Worm (Caenorhabditis elegans) whole organism, L4 larva: Measurements from ENCODE around the gene sra-12.

Experiments
- T20F7.1 ChIP-seq: fragments of 200-800 bp; sonication (Bioruptor generic); optimal IDR thresholded peaks from 2 replicates; lab custom pipeline; 2018; ENCODE audit warnings: mild to moderate bottlenecking, missing genetic modification characterization, missing compliant biosample characterization
- ama-1 ChIP-seq: fragments of 150-350 bp; optimal IDR thresholded peaks from 2 replicates; lab custom pipeline; 2014; ENCODE audit warnings: inconsistent platforms, mixed read lengths
- ceh-82 ChIP-seq: sonication (generic microtip); optimal IDR thresholded peaks from 2 replicates; lab custom pipeline; 2017; ENCODE audit warnings: missing biosample characterization, missing genetic modification characterization
- cey-2 ChIP-seq: sonication (generic microtip); optimal IDR thresholded peaks from 3 replicates; lab custom pipeline; 2017; ENCODE audit warnings: missing genetic modification characterization, mild to moderate bottlenecking, missing compliant biosample characterization, antibody characterized with exemption, borderline replicate concordance; ENCODE audit not compliant: insufficient read depth
- dmd-9 ChIP-seq: fragments of 200-800 bp; sonication (Bioruptor generic); IDR thresholded peaks from 2 replicates; pipeline ENCODE4 v1.3.6; 2022; ENCODE audit warnings: missing genetic modification reagents, missing genetic modification characterization, missing compliant biosample characterization
- egl-27 ChIP-seq: sonication (generic microtip); optimal IDR thresholded peaks from 3 replicates; lab custom pipeline; 2017; ENCODE audit warnings: missing biosample characterization, missing genetic modification reagents, missing genetic modification characterization
- egl-43 ChIP-seq: fragments of 200-800 bp; sonication (Bioruptor generic); IDR thresholded peaks from 2 replicates; pipeline ENCODE4 v1.3.6; 2022; ENCODE audit warnings: missing genetic modification reagents, missing genetic modification characterization, missing compliant biosample characterization
- lin-13 ChIP-seq: fragments of 150-350 bp; optimal IDR thresholded peaks from 2 replicates; lab custom pipeline; 2014; ENCODE audit warnings: missing biosample characterization, missing genetic modification reagents, missing genetic modification characterization
- nhr-11 ChIP-seq: fragments of 150-350 bp; optimal IDR thresholded peaks from 2 replicates; lab custom pipeline; 2014; ENCODE audit warnings: missing biosample characterization, missing genetic modification characterization
- nhr-76 ChIP-seq: fragments of 150-350 bp; optimal IDR thresholded peaks from 2 replicates; lab custom pipeline; 2014; ENCODE audit warnings: missing biosample characterization, missing genetic modification characterization
- rbr-2 ChIP-seq: sonication (generic microtip); optimal IDR thresholded peaks from 2 replicates; lab custom pipeline; 2016; ENCODE audit warnings: missing genotype, missing genetic modification characterization, missing compliant biosample characterization
- snpc-4 ChIP-seq: fragments of 150-350 bp; optimal IDR thresholded peaks from 2 replicates; lab custom pipeline; 2014; ENCODE audit warnings: missing biosample characterization, missing genetic modification characterization
- unc-62 ChIP-seq, 3 experiments: fragments of 150-350 bp in 1 of 3; sonication (generic microtip); optimal IDR thresholded peaks in 2 of 3; peaks in 1 of 3; 1 replicate in 1 of 3; 2 replicates in 2 of 3; lab custom pipeline; 2014 to 2017; ENCODE audit warnings: missing biosample characterization in 3 of 3, missing genetic modification characterization in 3 of 3, missing genetic modification reagents in 3 of 3, missing genotype in 1 of 3

ce11 chrII:10953065-10953464 is 48.8 kb upstream of the sra-12 start, which contains the start of gene nos-1:
- TF ChIP-seq T20F7.1 (GFP tag; lab: Kevin White, UChicago) (no peak), snpc-4 (tag; lab: Kevin White, UChicago) (no peak), rbr-2 (no peak), ama-1 (lab: Kevin White, UChicago) (no peak), nhr-11 (tag; lab: Kevin White, UChicago) (no peak), cey-2 (tag; lab: Kevin White, UChicago) (no peak), unc-62 (GFP tag; optimal IDR thresholded peaks at IDR 0.05 in 1 of 2; lab: Kevin White, UChicago) (no peak), unc-62 (tag; optimal IDR thresholded peaks at IDR 0.05; lab: Kevin White, UChicago) (no peak), dmd-9 (GFP tag; lab: Robert Waterston, UW) (no peak), nhr-76 (tag; lab: Kevin White, UChicago) (no peak), egl-27 (tag; lab: Kevin White, UChicago) (no peak), ceh-82 (tag; lab: Kevin White, UChicago) (no peak), egl-43 (GFP tag; lab: Robert Waterston, UW) (no peak), lin-13 (no peak)
